Fruit fly (Drosophila melanogaster) whole organism, embryonic: Measurements from ENCODE around the gene CG10341.

Experiments used
- Atf3 ChIP-seq: fragments of 200-800 bp; sonication (Bioruptor generic); optimal IDR thresholded peaks from 3 replicates; lab custom pipeline; 2016; ENCODE audit warnings: missing biosample characterization, missing genetic modification characterization
- CG10147 ChIP-seq: fragments of 200-800 bp; sonication (Bioruptor generic); optimal IDR thresholded peaks from 2 replicates; lab custom pipeline; 2019; ENCODE audit warnings: missing biosample characterization, mild to moderate bottlenecking, missing genetic modification characterization, moderate library complexity
- CG11504 ChIP-seq: fragments of 200-800 bp; sonication (Bioruptor generic); optimal IDR thresholded peaks from 3 replicates; lab custom pipeline; 2019; ENCODE audit warnings: missing biosample characterization, mild to moderate bottlenecking, missing genetic modification characterization, moderate library complexity
- CG14441 ChIP-seq: fragments of 200-800 bp; sonication (Bioruptor generic); IDR thresholded peaks from 2 replicates; pipeline ENCODE4 v1.3.6; 2022; ENCODE audit warnings: missing biosample characterization, missing genetic modification characterization
- CG14710 ChIP-seq: fragments of 200-800 bp; sonication (Bioruptor generic); optimal IDR thresholded peaks from 3 replicates; lab custom pipeline; 2019; ENCODE audit warnings: missing biosample characterization, mild to moderate bottlenecking, missing genetic modification characterization, moderate library complexity
- CG17328 ChIP-seq: fragments of 200-800 bp; sonication (Bioruptor generic); IDR thresholded peaks from 2 replicates; pipeline ENCODE4 v1.3.6; 2022; ENCODE audit warnings: missing biosample characterization, missing genetic modification characterization
- CG18599 ChIP-seq: fragments of 200-800 bp; sonication (Bioruptor generic); optimal IDR thresholded peaks from 3 replicates; lab custom pipeline; 2017; ENCODE audit warnings: missing biosample characterization, missing genetic modification characterization, mild to moderate bottlenecking, moderate library complexity, missing genetic modification reagents
- CG2116 ChIP-seq: fragments of 200-800 bp; sonication (Bioruptor generic); optimal IDR thresholded peaks from 3 replicates; lab custom pipeline; 2018; ENCODE audit warnings: missing biosample characterization, mild to moderate bottlenecking, missing genetic modification characterization
- CG2120 ChIP-seq: fragments of 200-800 bp; sonication (Bioruptor generic); optimal IDR thresholded peaks from 3 replicates; lab custom pipeline; 2016; ENCODE audit warnings: missing biosample characterization, missing genetic modification characterization
- CG30403 ChIP-seq: fragments of 200-800 bp; sonication (Bioruptor generic); optimal IDR thresholded peaks from 3 replicates; lab custom pipeline; 2016; ENCODE audit warnings: missing biosample characterization, missing genetic modification characterization
- CG3281 ChIP-seq: fragments of 200-800 bp; sonication (Bioruptor generic); optimal IDR thresholded peaks from 3 replicates; lab custom pipeline; 2017; ENCODE audit warnings: missing biosample characterization, mild to moderate bottlenecking, missing genetic modification characterization
- CG33213 ChIP-seq: fragments of 200-800 bp; sonication (Bioruptor generic); optimal IDR thresholded peaks from 3 replicates; lab custom pipeline; 2016; ENCODE audit warnings: missing biosample characterization, missing genetic modification characterization
- CG5180 ChIP-seq: fragments of 200-800 bp; sonication (Bioruptor generic); optimal IDR thresholded peaks from 3 replicates; lab custom pipeline; 2017; ENCODE audit warnings: missing biosample characterization, missing genetic modification characterization, mild to moderate bottlenecking, moderate library complexity, missing genetic modification reagents
- CG5245 ChIP-seq: fragments of 200-800 bp; sonication (Bioruptor generic); optimal IDR thresholded peaks from 3 replicates; lab custom pipeline; 2016; ENCODE audit warnings: missing biosample characterization, missing genetic modification characterization
- CG7357 ChIP-seq: fragments of 200-800 bp; sonication (Bioruptor generic); IDR thresholded peaks from 3 replicates; pipeline ENCODE4 v1.3.6; 2022; ENCODE audit warnings: missing biosample characterization, missing genetic modification characterization
- CG7786 ChIP-seq: fragments of 200-800 bp; sonication (Bioruptor generic); optimal IDR thresholded peaks from 2 replicates; lab custom pipeline; 2016; ENCODE audit warnings: missing biosample characterization, missing genetic modification characterization
- CG8281 ChIP-seq: fragments of 200-800 bp; sonication (Bioruptor generic); optimal IDR thresholded peaks from 2 replicates; lab custom pipeline; 2018; ENCODE audit warnings: missing biosample characterization, mild to moderate bottlenecking, missing genetic modification characterization, moderate library complexity
- CG9437 ChIP-seq: fragments of 200-800 bp; sonication (Bioruptor generic); optimal IDR thresholded peaks from 2 replicates; lab custom pipeline; 2018; ENCODE audit warnings: missing biosample characterization, mild to moderate bottlenecking, missing genetic modification characterization
- Chrac-16 ChIP-seq: fragments of 200-800 bp; sonication (Bioruptor generic); optimal IDR thresholded peaks from 3 replicates; lab custom pipeline; 2016; ENCODE audit warnings: missing biosample characterization, missing genetic modification characterization
- Dref ChIP-seq: fragments of 200-800 bp; sonication (Bioruptor generic); IDR thresholded peaks from 2 replicates; pipeline ENCODE4 v1.3.6; 2022; ENCODE audit warnings: missing biosample characterization, missing genetic modification characterization
- Drgx ChIP-seq: fragments of 200-800 bp; sonication (Bioruptor generic); IDR thresholded peaks from 2 replicates; pipeline ENCODE4 v1.3.6; 2022; ENCODE audit warnings: missing biosample characterization, missing genetic modification characterization
- Gug ChIP-seq: fragments of 200-800 bp; sonication (Bioruptor generic); IDR thresholded peaks from 4 replicates; pipeline ENCODE4 v1.3.6; 2022; ENCODE audit warnings: missing biosample characterization, missing genetic modification characterization
- HmgZ ChIP-seq: fragments of 200-800 bp; sonication (Bioruptor generic); optimal IDR thresholded peaks from 2 replicates; lab custom pipeline; 2018; ENCODE audit warnings: missing biosample characterization, mild to moderate bottlenecking, missing genetic modification characterization
- Hr51 ChIP-seq, 2 experiments: fragments of 200-800 bp; sonication (Bioruptor generic); optimal IDR thresholded peaks; 2 replicates in 1 of 2; 3 replicates in 1 of 2; lab custom pipeline; 2016 to 2018; ENCODE audit warnings: missing biosample characterization in 2 of 2, missing genetic modification characterization in 2 of 2, mild to moderate bottlenecking in 1 of 2, moderate library complexity in 1 of 2
- MTF-1 ChIP-seq: fragments of 200-800 bp; sonication (Bioruptor generic); optimal IDR thresholded peaks from 2 replicates; lab custom pipeline; 2018; ENCODE audit warnings: missing biosample characterization, mild to moderate bottlenecking, missing genetic modification characterization, borderline replicate concordance
- Meics ChIP-seq: fragments of 200-800 bp; sonication (Bioruptor generic); optimal IDR thresholded peaks from 2 replicates; lab custom pipeline; 2017; ENCODE audit warnings: missing biosample characterization, mild to moderate bottlenecking, missing genetic modification characterization
- Mes4 ChIP-seq: fragments of 200-800 bp; sonication (Bioruptor generic); optimal IDR thresholded peaks from 2 replicates; lab custom pipeline; 2016; ENCODE audit warnings: missing biosample characterization, missing genetic modification characterization
- Oaz ChIP-seq: fragments of 200-800 bp; sonication (Bioruptor generic); IDR thresholded peaks from 2 replicates; pipeline ENCODE4 v1.3.6; 2022; ENCODE audit warnings: missing biosample characterization, missing genetic modification characterization
- Rx ChIP-seq: fragments of 200-800 bp; sonication (Bioruptor generic); IDR thresholded peaks from 2 replicates; pipeline ENCODE4 v1.3.6; 2022; ENCODE audit warnings: missing biosample characterization, missing genetic modification characterization
- Sox100B ChIP-seq: fragments of 200-800 bp; sonication (Bioruptor generic); optimal IDR thresholded peaks from 3 replicates; lab custom pipeline; 2018; ENCODE audit warnings: missing biosample characterization, mild to moderate bottlenecking, missing genetic modification characterization
- Sry-δ ChIP-seq: fragments of 200-800 bp; sonication (Bioruptor generic); optimal IDR thresholded peaks from 2 replicates; lab custom pipeline; 2016; ENCODE audit warnings: missing biosample characterization, missing genetic modification characterization
- TFAM ChIP-seq: fragments of 200-800 bp; sonication (Bioruptor generic); optimal IDR thresholded peaks from 2 replicates; lab custom pipeline; 2017; ENCODE audit warnings: missing biosample characterization, missing genetic modification characterization, inconsistent platforms
- Taf1 ChIP-seq: fragments of 200-800 bp; sonication (Bioruptor generic); IDR thresholded peaks from 2 replicates; pipeline ENCODE4 v1.3.6; 2022; ENCODE audit warnings: missing biosample characterization, missing genetic modification characterization
- ato ChIP-seq: fragments of 200-800 bp; sonication (Bioruptor generic); IDR thresholded peaks from 2 replicates; pipeline ENCODE4 v1.3.6; 2022; ENCODE audit warnings: missing biosample characterization, missing genetic modification characterization; ENCODE audit not compliant: partially characterized antibody
- cwo ChIP-seq: fragments of 200-800 bp; sonication (Bioruptor generic); optimal IDR thresholded peaks from 3 replicates; lab custom pipeline; 2017; ENCODE audit warnings: missing biosample characterization, missing genetic modification characterization, mild to moderate bottlenecking, moderate library complexity, missing genetic modification reagents
- en ChIP-seq: fragments of 200-800 bp; sonication (Bioruptor generic); optimal IDR thresholded peaks from 2 replicates; lab custom pipeline; 2016; ENCODE audit warnings: missing biosample characterization, missing genetic modification characterization
- eyg ChIP-seq: fragments of 200-800 bp; sonication (Bioruptor generic); optimal IDR thresholded peaks from 3 replicates; lab custom pipeline; 2016; ENCODE audit warnings: missing biosample characterization, missing genetic modification characterization
- gsb ChIP-seq: fragments of 200-800 bp; sonication (Bioruptor generic); IDR thresholded peaks from 2 replicates; pipeline ENCODE4 v1.3.6; 2022; ENCODE audit warnings: missing biosample characterization, missing genetic modification characterization
- h ChIP-seq: fragments of >200 bp; optimal IDR thresholded peaks from 2 replicates; lab custom pipeline; 2017
- insv ChIP-seq, 2 experiments: fragments of 200-800 bp; sonication (Bioruptor generic); optimal IDR thresholded peaks; 3 replicates each; lab custom pipeline; 2016 to 2018; ENCODE audit warnings: missing biosample characterization in 2 of 2, missing genetic modification characterization in 2 of 2
- jigr1 ChIP-seq: fragments of 200-800 bp; sonication (Bioruptor generic); IDR thresholded peaks from 3 replicates; pipeline ENCODE4 v1.3.6; 2022; ENCODE audit warnings: missing biosample characterization, missing genetic modification characterization
- knrl ChIP-seq: fragments of 200-800 bp; sonication (Bioruptor generic); IDR thresholded peaks from 3 replicates; pipeline ENCODE4 v1.3.6; 2022; ENCODE audit warnings: missing biosample characterization, missing genetic modification characterization; ENCODE audit not compliant: partially characterized antibody
- lab ChIP-seq: fragments of 200-800 bp; sonication (Bioruptor generic); optimal IDR thresholded peaks from 3 replicates; lab custom pipeline; 2017; ENCODE audit warnings: missing biosample characterization, missing genetic modification characterization, mild to moderate bottlenecking, moderate library complexity, missing genetic modification reagents
- pros ChIP-seq: fragments of 200-800 bp; sonication (Bioruptor generic); optimal IDR thresholded peaks from 3 replicates; lab custom pipeline; 2019; ENCODE audit warnings: missing biosample characterization, mild to moderate bottlenecking, missing genetic modification characterization, moderate library complexity
- psq ChIP-seq: fragments of 200-800 bp; sonication (Bioruptor generic); optimal IDR thresholded peaks from 2 replicates; lab custom pipeline; 2017; ENCODE audit warnings: missing biosample characterization, missing genetic modification characterization
- pum ChIP-seq: fragments of 200-800 bp; sonication (Bioruptor generic); optimal IDR thresholded peaks from 2 replicates; lab custom pipeline; 2016; ENCODE audit warnings: missing biosample characterization, missing genetic modification characterization
- row ChIP-seq: fragments of 200-800 bp; sonication (Bioruptor generic); IDR thresholded peaks from 3 replicates; pipeline ENCODE4 v1.3.6; 2022; ENCODE audit warnings: missing biosample characterization, missing genetic modification characterization
- sisA ChIP-seq: fragments of 200-800 bp; sonication (Bioruptor generic); IDR thresholded peaks from 2 replicates; pipeline ENCODE4 v1.3.6; 2022; ENCODE audit warnings: missing biosample characterization, missing genetic modification characterization
- tap ChIP-seq: fragments of 200-800 bp; optimal IDR thresholded peaks from 3 replicates; lab custom pipeline; 2019; ENCODE audit warnings: missing biosample characterization, mild to moderate bottlenecking, missing genetic modification characterization, moderate library complexity
- z ChIP-seq: fragments of 200-800 bp; sonication (Bioruptor generic); IDR thresholded peaks from 3 replicates; pipeline ENCODE4 v1.3.6; 2022; ENCODE audit warnings: missing biosample characterization, missing genetic modification characterization
- zfh1 ChIP-seq: fragments of 200-800 bp; sonication (Bioruptor generic); IDR thresholded peaks from 3 replicates; pipeline ENCODE4 v1.3.6; 2022; ENCODE audit warnings: missing biosample characterization, missing genetic modification characterization

CG10341 gene

dm6 chr2L:18705617-18706046 lies 7.1 kb downstream of the CG10341 start, which contains the start of gene Jwa (continued):
- TF ChIP-seq CG18599 (GFP tag; lab: Kevin White, UChicago) (peak; percentile 78), CG30403 (GFP tag; lab: Kevin White, UChicago) (peak; percentile 97), Gug (GFP tag; lab: Robert Waterston, UW) (peak; percentile 94), lab (GFP tag; lab: Kevin White, UChicago) (peak; percentile 81), Mes4 (GFP tag; lab: Kevin White, UChicago) (peak; percentile 83), CG11504 (tag; lab: Kevin White, UChicago) (peak; percentile 82), pum (GFP tag; lab: Kevin White, UChicago) (peak; percentile 96), CG33213 (GFP tag; lab: Kevin White, UChicago) (peak; percentile 87), CG9437 (peak; percentile 84), TFAM (GFP tag; lab: Kevin White, UChicago) (no peak), Rx (GFP tag; lab: Robert Waterston, UW) (peak; percentile 81), HmgZ (tag; lab: Kevin White, UChicago) (peak; percentile 97), psq (GFP tag; lab: Kevin White, UChicago) (peak; percentile 84), row (peak; percentile 99), Chrac-16 (GFP tag; lab: Kevin White, UChicago) (peak; percentile 99), pros (GFP tag; lab: Kevin White, UChicago) (no peak), knrl (GFP tag; lab: Robert Waterston, UW) (peak; percentile 100), Taf1 (GFP tag; lab: Robert Waterston, UW) (peak; percentile 88), Drgx (GFP tag; lab: Robert Waterston, UW) (peak; percentile 74), ato (GFP tag; lab: Robert Waterston, UW) (peak; percentile 85), CG5180 (GFP tag; lab: Kevin White, UChicago) (peak; percentile 43), CG8281 (tag; lab: Kevin White, UChicago) (peak; percentile 21), CG2120 (GFP tag; lab: Kevin White, UChicago) (peak; percentile 99), CG17328 (GFP tag; lab: Robert Waterston, UW) (peak; percentile 89), CG14441 (peak; percentile 88), en (GFP tag; lab: Kevin White, UChicago) (peak; percentile 57), MTF-1 (GFP tag; lab: Kevin White, UChicago) (no peak), CG7357 (GFP tag; lab: Robert Waterston, UW) (peak; percentile 81), Dref (peak; percentile 68), sisA (GFP tag; lab: Robert Waterston, UW) (peak; percentile 96), Oaz (GFP tag; lab: Robert Waterston, UW) (peak; percentile 81), Atf3 (GFP tag; lab: Kevin White, UChicago) (peak; percentile 92), Meics (GFP tag; lab: Kevin White, UChicago) (peak; percentile 80), CG10147 (GFP tag; lab: Kevin White, UChicago) (peak; percentile 53), CG3281 (GFP tag; lab: Kevin White, UChicago) (peak; percentile 75), CG14710 (tag; lab: Kevin White, UChicago) (peak; percentile 88), CG7786 (GFP tag; lab: Kevin White, UChicago) (peak; percentile 94), Hr51 (GFP tag; optimal IDR thresholded peaks at IDR 0.05; lab: Kevin White, UChicago) (peak; percentile 86 to 90), h (no peak), Sry-δ (GFP tag; lab: Kevin White, UChicago) (peak; percentile 95), CG5245 (peak; percentile 62), eyg (GFP tag; lab: Kevin White, UChicago) (peak; percentile 73), z (no peak), Sox100B (GFP tag; lab: Kevin White, UChicago) (peak; percentile 78), tap (tag; lab: Kevin White, UChicago) (peak; percentile 39), cwo (GFP tag; lab: Kevin White, UChicago) (peak; percentile 61), jigr1 (peak; percentile 88), CG2116 (GFP tag; lab: Kevin White, UChicago) (peak; percentile 81), gsb (GFP tag; lab: Robert Waterston, UW) (peak; percentile 74), zfh1 (GFP tag; lab: Robert Waterston, UW) (peak; percentile 92), insv (GFP tag; optimal IDR thresholded peaks at IDR 0.05; lab: Kevin White, UChicago) (peak in 1 of 2 experiments; percentile 46)
